Worm (Caenorhabditis elegans) whole organism, L4 larva: Measurements from ENCODE around the gene cld-1.

Source experiments
- daf-12 ChIP-seq: fragments of 150-350 bp; optimal IDR thresholded peaks from 2 replicates; lab custom pipeline; 2014; ENCODE audit warnings: missing biosample characterization, missing genetic modification reagents, missing genetic modification characterization
- dmd-6 ChIP-seq: fragments of 200-800 bp; sonication (Bioruptor generic); IDR thresholded peaks from 2 replicates; pipeline ENCODE4 v1.3.6; 2022; ENCODE audit warnings: missing genetic modification reagents, missing genetic modification characterization, missing compliant biosample characterization
- mep-1 ChIP-seq: fragments of 150-350 bp; sonication (generic microtip); optimal IDR thresholded peaks from 3 replicates; lab custom pipeline; 2014; ENCODE audit warnings: missing biosample characterization, missing genetic modification characterization
- nhr-237 ChIP-seq: sonication (generic microtip); optimal IDR thresholded peaks from 2 replicates; lab custom pipeline; 2017; ENCODE audit warnings: missing biosample characterization, missing genetic modification characterization

- TF ChIP-seq daf-12 (tag; lab: Kevin White, UChicago) (no peak), dmd-6 (GFP tag; lab: Robert Waterston, UW) (peak; percentile 87), mep-1 (no peak), nhr-237 (tag; lab: Kevin White, UChicago) (no peak)
These were observed 42.4 kb upstream of the cld-1 start, which contains the start of gene K10D11.2 for ce11 chrIV:12978307-12979036.
